Worm (Caenorhabditis elegans) whole organism, L1 larva: ENCODE results near the gene Y45F10B.12.

Experiments used
- C34B4.2 ChIP-seq: sonication (generic microtip); optimal IDR thresholded peaks from 2 replicates; lab custom pipeline; 2017; ENCODE audit warnings: mild to moderate bottlenecking, missing genetic modification characterization, missing compliant biosample characterization
- alr-1 ChIP-seq: fragments of 200-800 bp; sonication (Bioruptor generic); optimal IDR thresholded peaks from 2 replicates; lab custom pipeline; 2018; ENCODE audit warnings: borderline replicate concordance, mild to moderate bottlenecking, missing genetic modification characterization, missing compliant biosample characterization
- aly-2 ChIP-seq: fragments of 150-350 bp; optimal IDR thresholded peaks from 2 replicates; lab custom pipeline; 2014; ENCODE audit warnings: missing biosample characterization, missing genetic modification characterization
- ceh-63 ChIP-seq: fragments of 200-800 bp; sonication (Bioruptor generic); optimal IDR thresholded peaks from 2 replicates; lab custom pipeline; 2018; ENCODE audit warnings: mild to moderate bottlenecking, missing genetic modification characterization, missing compliant biosample characterization
- ceh-82 ChIP-seq, 3 experiments: fragments of 150-350 bp in 1 of 3; sonication (generic microtip) in 2 of 3; optimal IDR thresholded peaks; 2 replicates each; lab custom pipeline; 2014 to 2017; ENCODE audit warnings: missing biosample characterization in 3 of 3, missing genetic modification characterization in 3 of 3
- ceh-88 ChIP-seq: fragments of 200-800 bp; sonication (Bioruptor generic); IDR thresholded peaks from 2 replicates; pipeline ENCODE4 v1.3.6; 2022; ENCODE audit warnings: missing genetic modification characterization, missing compliant biosample characterization
- ceh-90 ChIP-seq: sonication (generic microtip); optimal IDR thresholded peaks from 2 replicates; lab custom pipeline; 2016; ENCODE audit warnings: missing genetic modification characterization, missing compliant biosample characterization
- ces-1 ChIP-seq: fragments of 150-350 bp; optimal IDR thresholded peaks from 2 replicates; lab custom pipeline; 2014; ENCODE audit warnings: missing biosample characterization, missing genetic modification reagents, missing genetic modification characterization
- dsc-1 ChIP-seq: sonication (generic microtip); optimal IDR thresholded peaks from 2 replicates; lab custom pipeline; 2016; ENCODE audit warnings: mild to moderate bottlenecking, missing genetic modification characterization, missing compliant biosample characterization
- egl-13 ChIP-seq: sonication (generic microtip); optimal IDR thresholded peaks from 2 replicates; lab custom pipeline; 2016; ENCODE audit warnings: missing genotype, missing genetic modification reagents, missing genetic modification characterization, missing compliant biosample characterization
- egl-27 ChIP-seq, 2 experiments: fragments of 150-350 bp in 1 of 2; sonication (generic microtip); optimal IDR thresholded peaks; 3 replicates each; lab custom pipeline; 2017 to 2018; ENCODE audit warnings: missing biosample characterization in 2 of 2, missing genetic modification characterization in 2 of 2, missing genetic modification reagents in 2 of 2
- elt-3 ChIP-seq, 6 experiments: fragments of 150-350 bp in 1 of 6; sonication (generic microtip); optimal IDR thresholded peaks; 2 replicates each; lab custom pipeline; 2017 to 2018; ENCODE audit warnings: missing biosample characterization in 6 of 6, missing genetic modification characterization in 6 of 6, inconsistent platforms in 1 of 6
- ets-5 ChIP-seq: fragments of 200-800 bp; sonication (Bioruptor generic); IDR thresholded peaks from 2 replicates; pipeline ENCODE4 v1.3.6; 2022; ENCODE audit warnings: missing genetic modification characterization, missing compliant biosample characterization
- fkh-4 ChIP-seq: sonication (generic microtip); optimal IDR thresholded peaks from 2 replicates; lab custom pipeline; 2016; ENCODE audit warnings: missing compliant biosample characterization, missing genetic modification characterization, borderline replicate concordance
- fkh-8 ChIP-seq: sonication (generic microtip); optimal IDR thresholded peaks from 2 replicates; lab custom pipeline; 2016; ENCODE audit warnings: mild to moderate bottlenecking, missing genetic modification characterization, missing compliant biosample characterization
- fos-1 ChIP-seq: fragments of 150-350 bp; optimal IDR thresholded peaks from 2 replicates; lab custom pipeline; 2014; ENCODE audit warnings: missing biosample characterization, missing genetic modification characterization
- hlh-4 ChIP-seq: sonication (generic microtip); optimal IDR thresholded peaks from 2 replicates; lab custom pipeline; 2016; ENCODE audit warnings: mild to moderate bottlenecking, missing genetic modification characterization, missing compliant biosample characterization
- isw-1 ChIP-seq: fragments of 200-800 bp; sonication (Bioruptor generic); IDR thresholded peaks from 2 replicates; pipeline ENCODE4 v1.3.6; 2022; ENCODE audit warnings: missing genetic modification characterization, missing compliant biosample characterization
- jun-1 ChIP-seq: fragments of 150-350 bp; optimal IDR thresholded peaks from 2 replicates; lab custom pipeline; 2014; ENCODE audit warnings: missing biosample characterization, missing genetic modification reagents, missing genetic modification characterization
- lin-14 ChIP-seq: fragments of 200-800 bp; sonication (Bioruptor generic); optimal IDR thresholded peaks from 2 replicates; lab custom pipeline; 2018; ENCODE audit warnings: mild to moderate bottlenecking, missing genetic modification characterization, moderate library complexity, missing compliant biosample characterization
- lin-35 ChIP-seq, 2 experiments: fragments of 150-350 bp; optimal IDR thresholded peaks; 2 replicates each; lab custom pipeline; 2014; ENCODE audit warnings: missing biosample characterization in 2 of 2, missing genetic modification characterization in 2 of 2, missing genetic modification reagents in 2 of 2
- lir-3 ChIP-seq: sonication (generic microtip); optimal IDR thresholded peaks from 2 replicates; lab custom pipeline; 2016; ENCODE audit warnings: mild to moderate bottlenecking, missing genetic modification characterization, moderate library complexity, missing compliant biosample characterization; ENCODE audit not compliant: poor library complexity
- lsy-2 ChIP-seq, 2 experiments: fragments of 150-350 bp; optimal IDR thresholded peaks; 2 replicates each; lab custom pipeline; 2014; ENCODE audit warnings: missing biosample characterization in 2 of 2, missing genetic modification characterization in 2 of 2
- mef-2 ChIP-seq: fragments of 150-350 bp; optimal IDR thresholded peaks from 2 replicates; lab custom pipeline; 2014; ENCODE audit warnings: missing biosample characterization, missing genetic modification characterization
- mep-1 ChIP-seq: fragments of 150-350 bp; optimal IDR thresholded peaks from 2 replicates; lab custom pipeline; 2014; ENCODE audit warnings: missing biosample characterization, missing genetic modification characterization
- nhr-19 ChIP-seq: fragments of 200-800 bp; sonication (Bioruptor generic); conservative IDR thresholded peaks from 2 replicates; pipeline ENCODE4 v1.3.6; 2022; ENCODE audit warnings: missing genetic modification characterization, missing compliant biosample characterization
- nhr-47 ChIP-seq: sonication (generic microtip); optimal IDR thresholded peaks from 2 replicates; lab custom pipeline; 2016; ENCODE audit warnings: mild to moderate bottlenecking, missing genetic modification characterization, moderate library complexity, missing compliant biosample characterization
- nhr-71 ChIP-seq: sonication (generic microtip); optimal IDR thresholded peaks from 2 replicates; lab custom pipeline; 2016; ENCODE audit warnings: mild to moderate bottlenecking, missing genetic modification characterization, moderate library complexity, missing compliant biosample characterization
- nhr-77 ChIP-seq: fragments of 150-350 bp; optimal IDR thresholded peaks from 2 replicates; lab custom pipeline; 2014; ENCODE audit warnings: missing biosample characterization, missing genetic modification characterization
- nhr-90 ChIP-seq: sonication (generic microtip); optimal IDR thresholded peaks from 2 replicates; lab custom pipeline; 2016; ENCODE audit warnings: mild to moderate bottlenecking, missing genetic modification characterization, missing compliant biosample characterization; ENCODE audit not compliant: poor library complexity
- pax-3 ChIP-seq: fragments of 200-800 bp; sonication (Bioruptor generic); optimal IDR thresholded peaks from 2 replicates; lab custom pipeline; 2018; ENCODE audit warnings: mild to moderate bottlenecking, missing genetic modification characterization, moderate library complexity, missing compliant biosample characterization
- rnt-1 ChIP-seq: sonication (generic microtip); optimal IDR thresholded peaks from 2 replicates; lab custom pipeline; 2016; ENCODE audit warnings: mild to moderate bottlenecking, missing genetic modification characterization, moderate library complexity, missing compliant biosample characterization
- snu-23 ChIP-seq: sonication (generic microtip); optimal IDR thresholded peaks from 2 replicates; lab custom pipeline; 2016; ENCODE audit warnings: missing genetic modification characterization, missing compliant biosample characterization
- sox-4 ChIP-seq: sonication (generic microtip); optimal IDR thresholded peaks from 2 replicates; lab custom pipeline; 2016; ENCODE audit warnings: missing genetic modification characterization, missing compliant biosample characterization
- sptf-1 ChIP-seq: fragments of 150-350 bp; optimal IDR thresholded peaks from 2 replicates; lab custom pipeline; 2014; ENCODE audit warnings: missing biosample characterization, missing genetic modification characterization
- sup-37 ChIP-seq: fragments of 200-800 bp; sonication (Bioruptor generic); optimal IDR thresholded peaks from 2 replicates; lab custom pipeline; 2018; ENCODE audit warnings: mild to moderate bottlenecking, missing genetic modification characterization, missing compliant biosample characterization
- unc-98 ChIP-seq: fragments of 200-800 bp; sonication (Bioruptor generic); IDR thresholded peaks from 2 replicates; pipeline ENCODE4 v1.3.6; 2022; ENCODE audit warnings: missing genetic modification characterization, missing compliant biosample characterization
- xbp-1 ChIP-seq: sonication (generic microtip); optimal IDR thresholded peaks from 2 replicates; lab custom pipeline; 2016; ENCODE audit warnings: missing genetic modification characterization, missing compliant biosample characterization
- zag-1 ChIP-seq: fragments of 150-350 bp; optimal IDR thresholded peaks from 2 replicates; lab custom pipeline; 2014; ENCODE audit warnings: missing biosample characterization, missing genetic modification characterization
- zip-4 ChIP-seq: fragments of 200-800 bp; sonication (Bioruptor generic); optimal IDR thresholded peaks from 2 replicates; lab custom pipeline; 2018; ENCODE audit warnings: mild to moderate bottlenecking, missing genetic modification characterization, moderate library complexity, missing compliant biosample characterization
- ztf-4 ChIP-seq: fragments of 150-350 bp; optimal IDR thresholded peaks from 2 replicates; lab custom pipeline; 2014; ENCODE audit warnings: missing biosample characterization, missing genetic modification characterization

Gene Y45F10B.12

ce11 chrIV:13623533-13623932, 36.3 kb downstream of the Y45F10B.12 start, which contains the start of gene C08F11.1:
C08F11.1 (plus strand) TSS chrIV:13623833.
- TF ChIP-seq rnt-1 (no peak), ces-1 (GFP tag; lab: Kevin White, UChicago) (no peak), zip-4 (GFP tag; lab: Kevin White, UChicago) (no peak), ceh-82 (tag; optimal IDR thresholded peaks at IDR 0.05; lab: Kevin White, UChicago) (no peak), ets-5 (no peak), egl-27 (tag; optimal IDR thresholded peaks at IDR 0.05; lab: Kevin White, UChicago) (no peak), mef-2 (no peak), ceh-63 (GFP tag; lab: Kevin White, UChicago) (no peak), lir-3 (tag; lab: Kevin White, UChicago) (no peak)

- TF ChIP-seq elt-3 (tag; optimal IDR thresholded peaks at IDR 0.05; lab: Kevin White, UChicago) (no peak), ceh-88 (GFP tag; lab: Robert Waterston, UW) (no peak), sptf-1 (tag; lab: Kevin White, UChicago) (no peak)
Measured at ce11 chrIV:13626469-13626868, 39.2 kb downstream of the Y45F10B.12 start, which contains the start of gene sru-21. sru-21 (plus strand) TSS chrIV:13626769.

ce11 chrIV:13632613-13633012, 45.3 kb downstream of the Y45F10B.12 start:
- TF ChIP-seq unc-98 = no peak
- TF ChIP-seq xbp-1 (tag; lab: Kevin White, UChicago) = no peak
- no peak for TF ChIP-seq sup-37 (GFP tag; lab: Kevin White, UChicago)
- no peak for TF ChIP-seq lir-3 (tag; lab: Kevin White, UChicago)
- no peak for TF ChIP-seq aly-2 (tag; lab: Kevin White, UChicago)
- no peak for TF ChIP-seq nhr-90 (tag; lab: Kevin White, UChicago)
- no peak for TF ChIP-seq nhr-47 (tag; lab: Kevin White, UChicago)
- TF ChIP-seq fkh-4 = no peak
- no peak for TF ChIP-seq hlh-4
- TF ChIP-seq ztf-4 (tag; lab: Kevin White, UChicago) = no peak
- TF ChIP-seq sox-4 (tag; lab: Kevin White, UChicago) = no peak
- no peak for TF ChIP-seq pax-3 (tag; lab: Kevin White, UChicago)
- TF ChIP-seq jun-1 = no peak
- TF ChIP-seq rnt-1 = no peak
- TF ChIP-seq alr-1 (tag; lab: Kevin White, UChicago) = no peak
- TF ChIP-seq zip-4 (GFP tag; lab: Kevin White, UChicago) = no peak
- TF ChIP-seq fkh-8 (tag; lab: Kevin White, UChicago) = no peak

- TF ChIP-seq mep-1 (no peak), nhr-77 (tag; lab: Kevin White, UChicago) (no peak), nhr-19 (GFP tag; lab: Robert Waterston, UW) (no peak), lin-14 (GFP tag; lab: Kevin White, UChicago) (no peak), nhr-90 (tag; lab: Kevin White, UChicago) (no peak), nhr-47 (tag; lab: Kevin White, UChicago) (no peak), unc-98 (no peak)
Measured at ce11 chrIV:13633165-13633564, 45.9 kb downstream of the Y45F10B.12 start, which contains the start of gene fbxa-98. fbxa-98 (plus strand) TSS chrIV:13633407.

ce11 chrIV:13636975-13637374, 49.7 kb downstream of the Y45F10B.12 start, which contains the start of gene C08F11.7:
C08F11.7 (plus strand) TSS chrIV:13637275.
- TF ChIP-seq egl-13 (tag; lab: Kevin White, UChicago) (no peak), zag-1 (tag; lab: Kevin White, UChicago) (no peak), lsy-2 (tag; optimal IDR thresholded peaks at IDR 0.05; lab: Kevin White, UChicago) (no peak), lin-35 (GFP tag; optimal IDR thresholded peaks at IDR 0.05; lab: Kevin White, UChicago) (no peak), dsc-1 (tag; lab: Kevin White, UChicago) (no peak), lin-14 (GFP tag; lab: Kevin White, UChicago) (no peak), ceh-90 (tag; lab: Kevin White, UChicago) (no peak), nhr-90 (tag; lab: Kevin White, UChicago) (no peak), zip-4 (GFP tag; lab: Kevin White, UChicago) (no peak), snu-23 (GFP tag; lab: Kevin White, UChicago) (no peak), jun-1 (no peak), sox-4 (tag; lab: Kevin White, UChicago) (no peak), egl-27 (tag; optimal IDR thresholded peaks at IDR 0.05; lab: Kevin White, UChicago) (no peak), C34B4.2 (no peak), fos-1 (tag; lab: Kevin White, UChicago) (no peak), lir-3 (tag; lab: Kevin White, UChicago) (no peak), aly-2 (tag; lab: Kevin White, UChicago) (no peak), ceh-88 (GFP tag; lab: Robert Waterston, UW) (no peak), isw-1 (GFP tag; lab: Robert Waterston, UW) (no peak), nhr-71 (no peak)
